Worm (Caenorhabditis elegans): Measurements from ENCODE around the gene F18G5.6.

F18G5.6 gene

ce11 chrX:9264636-9265035, 505 bp upstream of the F18G5.6 start:
- TF ChIP-seq unc-62 (GFP tag; optimal IDR thresholded peaks at IDR 0.05): no peak

ce11 chrX:9261626-9262189, 2.4 kb downstream of the F18G5.6 start:
- no peak for TF ChIP-seq unc-62 (GFP tag; optimal IDR thresholded peaks at IDR 0.05)

ce11 chrX:9259552-9259951, 4.6 kb downstream of the F18G5.6 start, which contains the start of gene F18G5.1:
Gene F18G5.1, plus strand, starts transcription at chrX:9259852.
- TF ChIP-seq unc-62 (GFP tag; optimal IDR thresholded peaks at IDR 0.05): no peak

- TF ChIP-seq unc-62 (GFP tag; optimal IDR thresholded peaks at IDR 0.05): no peak
Measured at ce11 chrX:9255993-9256392, 8.1 kb downstream of the F18G5.6 start.

- no peak for TF ChIP-seq unc-62 (GFP tag; optimal IDR thresholded peaks at IDR 0.05)
Measured at ce11 chrX:9251488-9251887, 12.6 kb downstream of the F18G5.6 start, which contains the start of gene pes-8. Gene pes-8, plus strand, starts transcription at chrX:9251788.

- TF ChIP-seq unc-62 (GFP tag; optimal IDR thresholded peaks at IDR 0.05): no peak
Measured at ce11 chrX:9248083-9248805, 15.9 kb downstream of the F18G5.6 start.

ce11 chrX:9246625-9247024, 17.5 kb downstream of the F18G5.6 start:
- no peak for TF ChIP-seq unc-62 (GFP tag; optimal IDR thresholded peaks at IDR 0.05)

ce11 chrX:9243257-9243656, 20.9 kb downstream of the F18G5.6 start, which contains the start of gene gpa-12:
Gene gpa-12, plus strand, starts transcription at chrX:9243557.
- TF ChIP-seq unc-62 (GFP tag; optimal IDR thresholded peaks at IDR 0.05): no peak

ce11 chrX:9242123-9242522, 22.0 kb downstream of the F18G5.6 start, which contains the start of gene lgc-4:
Gene lgc-4, minus strand, starts transcription at chrX:9242223.
- no peak for TF ChIP-seq unc-62 (GFP tag; optimal IDR thresholded peaks at IDR 0.05)

ce11 chrX:9238692-9239091, 25.4 kb downstream of the F18G5.6 start:
- no peak for TF ChIP-seq unc-62 (GFP tag; optimal IDR thresholded peaks at IDR 0.05)

ce11 chrX:9237708-9238107, 26.4 kb downstream of the F18G5.6 start:
- no peak for TF ChIP-seq unc-62 (GFP tag; optimal IDR thresholded peaks at IDR 0.05)

ce11 chrX:9234518-9234917, 29.6 kb downstream of the F18G5.6 start, which contains the start of gene col-175:
Gene col-175, minus strand, starts transcription at chrX:9234618.
- no peak for TF ChIP-seq unc-62 (GFP tag; optimal IDR thresholded peaks at IDR 0.05)

- TF ChIP-seq unc-62 (GFP tag; optimal IDR thresholded peaks at IDR 0.05): no peak
Measured at ce11 chrX:9233805-9234204, 30.3 kb downstream of the F18G5.6 start.

ce11 chrX:9232037-9232436, 32.1 kb downstream of the F18G5.6 start, which contains the start of gene vav-1:
Gene vav-1, minus strand, starts transcription at chrX:9232137.
- no peak for TF ChIP-seq unc-62 (GFP tag; optimal IDR thresholded peaks at IDR 0.05)

- no peak for TF ChIP-seq unc-62 (GFP tag; optimal IDR thresholded peaks at IDR 0.05)
Measured at ce11 chrX:9231556-9231955, 32.6 kb downstream of the F18G5.6 start.

- TF ChIP-seq unc-62 (GFP tag; optimal IDR thresholded peaks at IDR 0.05): no peak
Measured at ce11 chrX:9230322-9230721, 33.8 kb downstream of the F18G5.6 start.

ce11 chrX:9228441-9228840, 35.7 kb downstream of the F18G5.6 start:
- no peak for TF ChIP-seq unc-62 (GFP tag; optimal IDR thresholded peaks at IDR 0.05)

All from whole organism, dauer.